Fruit fly (Drosophila melanogaster): Measurements from ENCODE around the gene CG6999.

The CG6999 gene

dm6 chrX:9132589-9133237 lies 44.5 kb downstream of the CG6999 start (continued):
- peak; percentile 90 for TF ChIP-seq grn (GFP tag; optimal IDR thresholded peaks at IDR 0.05)
- TF ChIP-seq CG6791 (GFP tag; IDR thresholded peaks at IDR 0.05; ENCODE audit: partially characterized antibody), result peak; percentile 13; the same call in 1 of the 3 replicates
- no peak for TF ChIP-seq CG1647 (GFP tag; optimal IDR thresholded peaks at IDR 0.05)
- TF ChIP-seq pros (GFP tag; optimal IDR thresholded peaks at IDR 0.05), result peak; percentile 29
- TF ChIP-seq CG31224 (GFP tag; IDR thresholded peaks at IDR 0.05), result no peak
- no peak for TF ChIP-seq maf-S (GFP tag; optimal IDR thresholded peaks at IDR 0.05)
- TF ChIP-seq ro (GFP tag; IDR thresholded peaks at IDR 0.05), result no peak
- TF ChIP-seq Gug (GFP tag; IDR thresholded peaks at IDR 0.05), result no peak
- peak; percentile 14 for TF ChIP-seq CG1603 (tag; optimal IDR thresholded peaks at IDR 0.05)
- TF ChIP-seq Dad (GFP tag; optimal IDR thresholded peaks at IDR 0.05), result no peak
- TF ChIP-seq Oli (tag; optimal IDR thresholded peaks at IDR 0.05), result no peak
- TF ChIP-seq fru (optimal IDR thresholded peaks at IDR 0.05), result no peak
- TF ChIP-seq Eip74EF (GFP tag; optimal IDR thresholded peaks at IDR 0.05), result no peak
- TF ChIP-seq CG18011 (GFP tag; optimal IDR thresholded peaks at IDR 0.05), result no peak
- no peak for TF ChIP-seq tap (tag; optimal IDR thresholded peaks at IDR 0.05)
- TF ChIP-seq CG10959 (GFP tag; IDR thresholded peaks at IDR 0.05), result no peak
- peak; percentile 77 for TF ChIP-seq odd (GFP tag; optimal IDR thresholded peaks at IDR 0.05)
- TF ChIP-seq sc (optimal IDR thresholded peaks at IDR 0.05), result no peak
- no peak for TF ChIP-seq sc (GFP tag; optimal IDR thresholded peaks at IDR 0.05)
- TF ChIP-seq Awh (GFP tag; IDR thresholded peaks at IDR 0.05), result no peak
- TF ChIP-seq CG16813 (GFP tag; IDR thresholded peaks at IDR 0.05; ENCODE audit: partially characterized antibody), result no peak
- TF ChIP-seq ato (GFP tag; IDR thresholded peaks at IDR 0.05; ENCODE audit: partially characterized antibody), result no peak
- TF ChIP-seq Hr3 (GFP tag; optimal IDR thresholded peaks at IDR 0.05), result no peak
- TF ChIP-seq caup (GFP tag; optimal IDR thresholded peaks at IDR 0.05; ENCODE audit: severe bottlenecking), result no peak
- no peak for TF ChIP-seq CG6689 (GFP tag; IDR thresholded peaks at IDR 0.05)
- TF ChIP-seq sens (GFP tag), result peak; percentile 43
- TF ChIP-seq CG11696 (GFP tag; IDR thresholded peaks at IDR 0.05), result no peak
- TF ChIP-seq zen (tag; optimal IDR thresholded peaks at IDR 0.05), result peak; percentile 85
- no peak for TF ChIP-seq HLH4C (GFP tag; IDR thresholded peaks at IDR 0.05; ENCODE audit: partially characterized antibody)
- no peak for TF ChIP-seq Nf-YB (GFP tag; optimal IDR thresholded peaks at IDR 0.05)
- peak; percentile 52 for TF ChIP-seq oc (tag; optimal IDR thresholded peaks at IDR 0.05)
- no peak for TF ChIP-seq CG30403 (GFP tag; optimal IDR thresholded peaks at IDR 0.05)
- TF ChIP-seq sqz (GFP tag; optimal IDR thresholded peaks at IDR 0.05), result peak; percentile 40
- TF ChIP-seq CG4854 (GFP tag; optimal IDR thresholded peaks at IDR 0.05), result no peak
- TF ChIP-seq Dfd (GFP tag; optimal IDR thresholded peaks at IDR 0.05), result no peak
- peak in 1 of 2 experiments; percentile 14 for TF ChIP-seq insv (GFP tag; optimal IDR thresholded peaks at IDR 0.05)
- TF ChIP-seq Bteb2 (GFP tag; optimal IDR thresholded peaks at IDR 0.05), result no peak
- no peak for TF ChIP-seq CG6272 (GFP tag; IDR thresholded peaks at IDR 0.05)
- no peak for TF ChIP-seq CG6175 (GFP tag; IDR thresholded peaks at IDR 0.05)
- TF ChIP-seq wdn (GFP tag; IDR thresholded peaks at IDR 0.05), result no peak
- TF ChIP-seq CG13894 (tag; optimal IDR thresholded peaks at IDR 0.05), result peak; percentile 20
- TF ChIP-seq CG5180 (GFP tag; optimal IDR thresholded peaks at IDR 0.05), result peak; percentile 30
- TF ChIP-seq CG13123 (GFP tag; optimal IDR thresholded peaks at IDR 0.05), result no peak
- no peak for TF ChIP-seq Mrtf (GFP tag; IDR thresholded peaks at IDR 0.05)
- TF ChIP-seq Jarid2 (GFP tag; optimal IDR thresholded peaks at IDR 0.05), result no peak
- TF ChIP-seq abd-A (tag; optimal IDR thresholded peaks at IDR 0.05), result no peak
- no peak for TF ChIP-seq TFAM (GFP tag; optimal IDR thresholded peaks at IDR 0.05)
- TF ChIP-seq Lim3 (GFP tag; IDR thresholded peaks at IDR 0.05), result no peak
- TF ChIP-seq kni (GFP tag; optimal IDR thresholded peaks at IDR 0.05), result peak; percentile 82
- TF ChIP-seq Atf6 (GFP tag; IDR thresholded peaks at IDR 0.05), result no peak

All from whole organism, embryonic.